Fruit fly (Drosophila melanogaster): ENCODE measurements around the gene Atac1.

Gene Atac1

DNA sequence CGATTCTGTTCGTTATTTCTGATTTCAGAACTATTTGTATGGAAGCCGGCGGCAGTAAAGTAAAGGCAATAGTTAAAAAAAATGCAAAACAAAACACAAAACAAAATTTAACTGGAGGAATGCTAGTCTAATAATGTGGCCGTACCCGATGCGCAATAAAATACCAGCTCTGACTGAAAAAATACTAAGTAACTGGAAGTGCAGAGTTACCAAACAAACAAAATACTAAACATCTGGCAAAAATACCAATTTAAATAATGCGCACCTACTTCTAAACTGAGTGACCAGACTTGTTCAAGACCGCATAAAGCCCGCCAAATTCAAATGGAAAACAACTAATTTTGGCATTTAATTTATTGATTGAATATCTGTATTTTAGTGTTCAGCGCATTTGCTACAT is 46.2 kb downstream of the Atac1 start, which contains the start of gene Wee1 (continued):
- TF ChIP-seq Dll (GFP tag; IDR thresholded peaks at IDR 0.05; ENCODE audit: partially characterized antibody) (0 out of 4 replicates have a peak, but pooled peaks have one; percentile 15), NC2β (GFP tag; optimal IDR thresholded peaks at IDR 0.05) (peak; percentile 8), CG4617 (GFP tag; optimal IDR thresholded peaks at IDR 0.05; ENCODE audit: borderline replicate concordance) (peak; percentile 78), Lhr (GFP tag; optimal IDR thresholded peaks at IDR 0.05) (peak; percentile 71), ewg (GFP tag; optimal IDR thresholded peaks at IDR 0.05) (peak; percentile 25), sens (GFP tag) (peak; percentile 55), CG17385 (GFP tag; optimal IDR thresholded peaks at IDR 0.05) (no peak), CG10565 (GFP tag; optimal IDR thresholded peaks at IDR 0.05) (no peak), MBD-R2 (GFP tag; IDR thresholded peaks at IDR 0.05) (peak; percentile 81), sd (tag; optimal IDR thresholded peaks at IDR 0.05) (peak; percentile 95), stwl (tag; optimal IDR thresholded peaks at IDR 0.05) (peak; percentile 56), CG15514 (GFP tag; optimal IDR thresholded peaks at IDR 0.05) (peak; percentile 51), CG2116 (GFP tag; optimal IDR thresholded peaks at IDR 0.05) (peak; percentile 63), phol (tag; optimal IDR thresholded peaks at IDR 0.05) (peak; percentile 40), BEAF-32 (GFP tag; optimal IDR thresholded peaks at IDR 0.05) (peak; percentile 47), Sry-β (GFP tag; optimal IDR thresholded peaks at IDR 0.05) (peak; percentile 48), crp (GFP tag; optimal IDR thresholded peaks at IDR 0.05) (peak in 1 of 2 experiments; percentile 7), Med (GFP tag) (peak; percentile 69), Sin3A (optimal IDR thresholded peaks at IDR 0.05) (peak; percentile 23), CG12391 (tag; optimal IDR thresholded peaks at IDR 0.05) (peak; percentile 39), Sry-δ (GFP tag; optimal IDR thresholded peaks at IDR 0.05) (peak; percentile 41)
